Worm (Caenorhabditis elegans): ENCODE results near the gene F26G1.1.

Gene F26G1.1

ce11 chrII:4769096-4769495, 22.3 kb upstream of the F26G1.1 start:
- TF ChIP-seq nhr-28 (tag; optimal IDR thresholded peaks at IDR 0.05) (peak; percentile 79), php-3 (GFP tag; IDR thresholded peaks at IDR 0.05) (peak; percentile 91), dmd-8 (GFP tag; IDR thresholded peaks at IDR 0.05) (no peak), vab-7 (GFP tag; IDR thresholded peaks at IDR 0.05) (no peak), lin-1 (GFP tag; IDR thresholded peaks at IDR 0.05) (peak; percentile 87), lin-29 (GFP tag; IDR thresholded peaks at IDR 0.05) (no peak), daf-8 (GFP tag; IDR thresholded peaks at IDR 0.05) (no peak), F26F4.8 (GFP tag; conservative IDR thresholded peaks at IDR 0.05) (no peak), nhr-77 (tag; optimal IDR thresholded peaks at IDR 0.05) (peak; percentile 44), zfp-2 (tag; optimal IDR thresholded peaks at IDR 0.05) (no peak), zag-1 (tag; optimal IDR thresholded peaks at IDR 0.05) (no peak), F37D6.2 (tag; optimal IDR thresholded peaks at IDR 0.05) (no peak), aly-2 (tag; optimal IDR thresholded peaks at IDR 0.05) (no peak), snpc-1.2 (GFP tag; IDR thresholded peaks at IDR 0.05) (no peak), nhr-41 (GFP tag; IDR thresholded peaks at IDR 0.05) (no peak), hif-1 (tag; optimal IDR thresholded peaks at IDR 0.05) (no peak), daf-12 (tag; optimal IDR thresholded peaks at IDR 0.05) (no peak), fkh-10 (GFP tag; optimal IDR thresholded peaks at IDR 0.05) (no peak), hmg-1.1 (GFP tag; IDR thresholded peaks at IDR 0.05) (no peak), gei-8 (GFP tag; optimal IDR thresholded peaks at IDR 0.05) (no peak), nhr-102 (tag; optimal IDR thresholded peaks at IDR 0.05) (peak; percentile 61), dmd-6 (GFP tag; IDR thresholded peaks at IDR 0.05) (peak; percentile 97), arid-1 (GFP tag; conservative IDR thresholded peaks at IDR 0.05) (no peak), hlh-30 (tag; optimal IDR thresholded peaks at IDR 0.05; ENCODE audit: insufficient read depth) (peak; percentile 59), set-16 (GFP tag; IDR thresholded peaks at IDR 0.05) (no peak), egl-27 (tag; optimal IDR thresholded peaks at IDR 0.05) (no peak), tra-1 (GFP tag; IDR thresholded peaks at IDR 0.05) (peak; percentile 80; the same call in 1 of the 2 replicates), lin-39 (tag; optimal IDR thresholded peaks at IDR 0.05) (no peak), madf-5 (GFP tag; IDR thresholded peaks at IDR 0.05) (no peak), dve-1 (tag; optimal IDR thresholded peaks at IDR 0.05; ENCODE audit: insufficient read depth) (peak; percentile 84), rbr-2 (tag; optimal IDR thresholded peaks at IDR 0.05) (no peak), daf-16 (GFP tag; optimal IDR thresholded peaks at IDR 0.05) (peak in 1 of 2 experiments; percentile 53), daf-16 (tag; optimal IDR thresholded peaks at IDR 0.05) (peak; percentile 96), unc-62 (GFP tag; optimal IDR thresholded peaks at IDR 0.05 in 1 of 2) (no peak), unc-62 (tag; optimal IDR thresholded peaks at IDR 0.05) (no peak), T20F7.1 (GFP tag; optimal IDR thresholded peaks at IDR 0.05) (peak; percentile 42), hlh-11 (tag; optimal IDR thresholded peaks at IDR 0.05) (peak; percentile 73), madf-9 (GFP tag; conservative IDR thresholded peaks at IDR 0.05) (no peak), lsy-2 (tag; optimal IDR thresholded peaks at IDR 0.05) (peak in 1 of 2 experiments; percentile 5), mdl-1 (tag; optimal IDR thresholded peaks at IDR 0.05) (peak in 1 of 2 experiments; percentile 62), nhr-48 (tag; optimal IDR thresholded peaks at IDR 0.05) (peak; percentile 25), T26A8.4 (GFP tag; IDR thresholded peaks at IDR 0.05) (no peak)

ce11 chrII:4769886-4770285, 21.5 kb upstream of the F26G1.1 start:
- TF ChIP-seq nhr-77 (tag; optimal IDR thresholded peaks at IDR 0.05), result peak; percentile 29
- TF ChIP-seq nhr-48 (tag; optimal IDR thresholded peaks at IDR 0.05), result peak; percentile 34
- no peak for TF ChIP-seq mxl-3 (GFP tag; optimal IDR thresholded peaks at IDR 0.05)
- TF ChIP-seq ceh-82 (tag; optimal IDR thresholded peaks at IDR 0.05), result no peak
- TF ChIP-seq hlh-11 (tag; optimal IDR thresholded peaks at IDR 0.05), result peak; percentile 90
- TF ChIP-seq snpc-4 (tag; optimal IDR thresholded peaks at IDR 0.05), result no peak
- no peak for TF ChIP-seq arid-1 (GFP tag; conservative IDR thresholded peaks at IDR 0.05)
- TF ChIP-seq spr-3 (GFP tag; optimal IDR thresholded peaks at IDR 0.05), result no peak
- TF ChIP-seq lin-1 (GFP tag; IDR thresholded peaks at IDR 0.05), result peak; percentile 61
- TF ChIP-seq ces-1 (GFP tag; optimal IDR thresholded peaks at IDR 0.05), result no peak
- TF ChIP-seq tra-1 (GFP tag; IDR thresholded peaks at IDR 0.05), result 0 out of 2 replicates have a peak, but pooled peaks have one; percentile 42
- no peak for TF ChIP-seq ceh-20 (GFP tag; IDR thresholded peaks at IDR 0.05)
- TF ChIP-seq nhr-41 (GFP tag; IDR thresholded peaks at IDR 0.05), result peak; percentile 78; the same call in 1 of the 2 replicates
- TF ChIP-seq mdt-29 (GFP tag; IDR thresholded peaks at IDR 0.05), result 0 out of 2 replicates have a peak, but pooled peaks have one; percentile 33
- TF ChIP-seq R02D3.7 (tag; optimal IDR thresholded peaks at IDR 0.05), result no peak
- peak; percentile 91 for TF ChIP-seq dve-1 (tag; optimal IDR thresholded peaks at IDR 0.05; ENCODE audit: insufficient read depth)
- TF ChIP-seq duxl-1 (tag; optimal IDR thresholded peaks at IDR 0.05; ENCODE audit: poor library complexity), result no peak
- peak; percentile 92 for TF ChIP-seq dmd-6 (GFP tag; IDR thresholded peaks at IDR 0.05)
- TF ChIP-seq fkh-10 (GFP tag; optimal IDR thresholded peaks at IDR 0.05), result no peak
